Worm (Caenorhabditis elegans) whole organism, L3 larva: ENCODE results near the gene cpf-2.

Experiments
- ZK546.5 ChIP-seq: sonication (generic microtip); optimal IDR thresholded peaks from 2 replicates; lab custom pipeline; 2017; ENCODE audit warnings: missing biosample characterization, missing genetic modification characterization
- ceh-16 ChIP-seq: sonication (generic microtip); optimal IDR thresholded peaks from 2 replicates; lab custom pipeline; 2017; ENCODE audit warnings: missing biosample characterization, missing genetic modification characterization
- fos-1 ChIP-seq: fragments of 150-350 bp; optimal IDR thresholded peaks from 2 replicates; lab custom pipeline; 2014; ENCODE audit warnings: missing biosample characterization, missing genetic modification characterization
- nhr-11 ChIP-seq: fragments of 150-350 bp; optimal IDR thresholded peaks from 2 replicates; lab custom pipeline; 2014; ENCODE audit warnings: missing biosample characterization, missing genetic modification characterization
- nhr-67 ChIP-seq: fragments of 150-350 bp; optimal IDR thresholded peaks from 2 replicates; lab custom pipeline; 2014; ENCODE audit warnings: missing biosample characterization, missing genetic modification characterization
- nhr-77 ChIP-seq: fragments of 150-350 bp; optimal IDR thresholded peaks from 2 replicates; lab custom pipeline; 2014; ENCODE audit warnings: missing biosample characterization, missing genetic modification characterization
- pqm-1 ChIP-seq: fragments of 150-350 bp; optimal IDR thresholded peaks from 2 replicates; lab custom pipeline; 2017; ENCODE audit warnings: missing biosample characterization, missing genetic modification characterization, inconsistent platforms
- tbx-2 ChIP-seq: sonication (generic microtip); optimal IDR thresholded peaks from 2 replicates; lab custom pipeline; 2016; ENCODE audit warnings: mild to moderate bottlenecking, missing genetic modification characterization, missing compliant biosample characterization
- unc-62 ChIP-seq: fragments of 150-350 bp; sonication (generic microtip); optimal IDR thresholded peaks from 4 replicates; lab custom pipeline; 2014; ENCODE audit warnings: missing biosample characterization, missing genetic modification reagents, missing genetic modification characterization

ce11 chrIII:13265566-13265965, 3.1 kb downstream of the cpf-2 start, which contains the start of gene F56A8.5:
- TF ChIP-seq tbx-2 (tag; lab: Kevin White, UChicago) (no peak), fos-1 (tag; lab: Kevin White, UChicago) (no peak), unc-62 (no peak), ceh-16 (no peak), nhr-67 (tag; lab: Kevin White, UChicago) (no peak), ZK546.5 (tag; lab: Kevin White, UChicago) (no peak), nhr-11 (tag; lab: Kevin White, UChicago) (no peak), pqm-1 (tag; lab: Kevin White, UChicago) (no peak), nhr-77 (tag; lab: Kevin White, UChicago) (no peak)
